Fruit fly (Drosophila melanogaster) whole organism, embryonic: ENCODE measurements around the gene CG9173.
A peak's percentile ranks its signal among the peaks of the same experiment; 100 is the strongest.

Experiments
- BEAF-32 ChIP-seq: fragments of 200-800 bp; sonication (Bioruptor generic); optimal IDR thresholded peaks from 3 replicates; lab custom pipeline; 2017; ENCODE audit warnings: missing biosample characterization, missing genetic modification characterization, mild to moderate bottlenecking, moderate library complexity, missing genetic modification reagents
- Bdp1 ChIP-seq: fragments of 200-800 bp; sonication (Bioruptor generic); optimal IDR thresholded peaks from 3 replicates; lab custom pipeline; 2016; ENCODE audit warnings: missing biosample characterization, missing genetic modification characterization
- CG10267 ChIP-seq: fragments of 200-800 bp; sonication (Bioruptor generic); optimal IDR thresholded peaks from 2 replicates; lab custom pipeline; 2018; ENCODE audit warnings: missing biosample characterization, mild to moderate bottlenecking, missing genetic modification characterization, moderate library complexity
- CG11696 ChIP-seq: fragments of 200-800 bp; sonication (Bioruptor generic); IDR thresholded peaks from 2 replicates; pipeline ENCODE4 v1.3.6; 2022; ENCODE audit warnings: missing biosample characterization, missing genetic modification characterization
- CG12104 ChIP-seq: fragments of 200-800 bp; sonication (Bioruptor generic); optimal IDR thresholded peaks from 3 replicates; lab custom pipeline; 2016; ENCODE audit warnings: missing biosample characterization, missing genetic modification characterization
- CG12236 ChIP-seq: fragments of 200-800 bp; sonication (Bioruptor generic); optimal IDR thresholded peaks from 2 replicates; lab custom pipeline; 2016; ENCODE audit warnings: missing biosample characterization, missing genetic modification characterization
- CG12391 ChIP-seq: fragments of 200-800 bp; sonication (Bioruptor generic); optimal IDR thresholded peaks from 3 replicates; lab custom pipeline; 2018; ENCODE audit warnings: missing biosample characterization, mild to moderate bottlenecking, missing genetic modification characterization, moderate library complexity
- CG13624 ChIP-seq: fragments of 200-800 bp; sonication (Bioruptor generic); optimal IDR thresholded peaks from 2 replicates; lab custom pipeline; 2016; ENCODE audit warnings: missing biosample characterization, missing genetic modification characterization
- CG14050 ChIP-seq: fragments of 200-800 bp; sonication (Bioruptor generic); IDR thresholded peaks from 3 replicates; pipeline ENCODE4 v1.3.6; 2022; ENCODE audit warnings: missing biosample characterization, missing genetic modification characterization
- CG17612 ChIP-seq: fragments of 200-800 bp; sonication (Bioruptor generic); IDR thresholded peaks from 2 replicates; pipeline ENCODE4 v1.3.6; 2022; ENCODE audit warnings: missing biosample characterization, missing genetic modification characterization
- CG18011 ChIP-seq: fragments of 200-800 bp; sonication (Bioruptor generic); optimal IDR thresholded peaks from 2 replicates; lab custom pipeline; 2017; ENCODE audit warnings: missing biosample characterization, missing genetic modification characterization, mild to moderate bottlenecking, moderate library complexity, missing genotype
- CG2120 ChIP-seq: fragments of 200-800 bp; sonication (Bioruptor generic); optimal IDR thresholded peaks from 3 replicates; lab custom pipeline; 2016; ENCODE audit warnings: missing biosample characterization, missing genetic modification characterization
- CG3281 ChIP-seq: fragments of 200-800 bp; sonication (Bioruptor generic); optimal IDR thresholded peaks from 3 replicates; lab custom pipeline; 2017; ENCODE audit warnings: missing biosample characterization, mild to moderate bottlenecking, missing genetic modification characterization
- CG3407 ChIP-seq: fragments of 200-800 bp; sonication (Bioruptor generic); optimal IDR thresholded peaks from 2 replicates; lab custom pipeline; 2018; ENCODE audit warnings: missing biosample characterization, mild to moderate bottlenecking, missing genetic modification characterization
- CG6683 ChIP-seq: fragments of 200-800 bp; sonication (Bioruptor generic); optimal IDR thresholded peaks from 2 replicates; lab custom pipeline; 2017; ENCODE audit warnings: missing biosample characterization, mild to moderate bottlenecking, missing genetic modification characterization, missing genetic modification reagents
- CG7987 ChIP-seq: fragments of 200-800 bp; sonication (Bioruptor generic); optimal IDR thresholded peaks from 2 replicates; lab custom pipeline; 2018; ENCODE audit warnings: missing biosample characterization, mild to moderate bottlenecking, missing genetic modification characterization, moderate library complexity
- CG8290 ChIP-seq, 3 experiments: fragments of 200-800 bp; sonication (Bioruptor generic); optimal IDR thresholded peaks; 2 replicates each; lab custom pipeline; 2016 to 2019; ENCODE audit warnings: missing biosample characterization in 3 of 3, missing genetic modification characterization in 3 of 3, mild to moderate bottlenecking in 2 of 3, moderate library complexity in 1 of 3
- CG9609 ChIP-seq: fragments of 200-800 bp; sonication (Bioruptor generic); optimal IDR thresholded peaks from 3 replicates; lab custom pipeline; 2016; ENCODE audit warnings: missing biosample characterization, missing genetic modification characterization
- CG9797 ChIP-seq: fragments of 200-800 bp; sonication (Bioruptor generic); optimal IDR thresholded peaks from 3 replicates; lab custom pipeline; 2018; ENCODE audit warnings: missing biosample characterization, mild to moderate bottlenecking, missing genetic modification characterization
- Dbx ChIP-seq: fragments of 200-800 bp; sonication (Bioruptor generic); IDR thresholded peaks from 3 replicates; pipeline ENCODE4 v1.3.6; 2022; ENCODE audit warnings: missing biosample characterization, missing genetic modification characterization
- Deaf1 ChIP-seq: fragments of 200-800 bp; optimal IDR thresholded peaks from 3 replicates; lab custom pipeline; 2019; ENCODE audit warnings: missing biosample characterization, mild to moderate bottlenecking, missing genetic modification characterization, moderate library complexity
- Dll ChIP-seq: fragments of 200-800 bp; sonication (Bioruptor generic); IDR thresholded peaks from 4 replicates; pipeline ENCODE4 v1.3.6; 2022; ENCODE audit warnings: missing biosample characterization, missing genetic modification characterization; ENCODE audit not compliant: partially characterized antibody
- Doc3 ChIP-seq: fragments of 200-800 bp; sonication (Bioruptor generic); IDR thresholded peaks from 3 replicates; pipeline ENCODE4 v1.3.6; 2022; ENCODE audit warnings: missing biosample characterization, missing genetic modification characterization; ENCODE audit not compliant: partially characterized antibody
- Dp ChIP-seq: fragments of 200-800 bp; sonication (Bioruptor generic); optimal IDR thresholded peaks from 2 replicates; lab custom pipeline; 2018; ENCODE audit warnings: missing biosample characterization, mild to moderate bottlenecking, missing genetic modification characterization, moderate library complexity
- Fer1 ChIP-seq: fragments of 200-800 bp; sonication (Bioruptor generic); optimal IDR thresholded peaks from 2 replicates; lab custom pipeline; 2017; ENCODE audit warnings: missing biosample characterization, mild to moderate bottlenecking, missing genetic modification characterization
- Hey ChIP-seq: fragments of 200-800 bp; sonication (Bioruptor generic); optimal IDR thresholded peaks from 3 replicates; lab custom pipeline; 2018; ENCODE audit warnings: missing biosample characterization, mild to moderate bottlenecking, missing genetic modification characterization
- NFAT ChIP-seq: fragments of 200-800 bp; sonication (Bioruptor generic); IDR thresholded peaks from 2 replicates; pipeline ENCODE4 v1.3.6; 2022; ENCODE audit warnings: missing biosample characterization, missing genetic modification characterization
- Oli ChIP-seq: fragments of 200-800 bp; sonication (Bioruptor generic); optimal IDR thresholded peaks from 2 replicates; lab custom pipeline; 2018; ENCODE audit warnings: missing biosample characterization, mild to moderate bottlenecking, missing genetic modification characterization, moderate library complexity
- Ptx1 ChIP-seq: fragments of 200-800 bp; sonication (Bioruptor generic); IDR thresholded peaks from 2 replicates; pipeline ENCODE4 v1.3.6; 2022; ENCODE audit warnings: missing biosample characterization, missing genetic modification characterization
- Rx ChIP-seq: fragments of 200-800 bp; sonication (Bioruptor generic); IDR thresholded peaks from 2 replicates; pipeline ENCODE4 v1.3.6; 2022; ENCODE audit warnings: missing biosample characterization, missing genetic modification characterization
- Xbp1 ChIP-seq: fragments of 200-800 bp; sonication (Bioruptor generic); optimal IDR thresholded peaks from 3 replicates; lab custom pipeline; 2016; ENCODE audit warnings: missing biosample characterization, mild to moderate bottlenecking, missing genetic modification characterization
- aop ChIP-seq: fragments of 200-800 bp; sonication (Bioruptor generic); IDR thresholded peaks from 2 replicates; pipeline ENCODE4 v1.3.6; 2022; ENCODE audit warnings: missing biosample characterization, missing genetic modification characterization
- ash1 ChIP-seq: fragments of 200-800 bp; sonication (Bioruptor generic); optimal IDR thresholded peaks from 2 replicates; lab custom pipeline; 2018; ENCODE audit warnings: missing biosample characterization, mild to moderate bottlenecking, missing genetic modification characterization
- chn ChIP-seq: fragments of 200-800 bp; sonication (Bioruptor generic); optimal IDR thresholded peaks from 2 replicates; lab custom pipeline; 2016; ENCODE audit warnings: missing biosample characterization, missing genetic modification characterization
- dmrt11E ChIP-seq: fragments of 200-800 bp; sonication (Bioruptor generic); optimal IDR thresholded peaks from 3 replicates; lab custom pipeline; 2018; ENCODE audit warnings: missing biosample characterization, mild to moderate bottlenecking, missing genetic modification characterization, moderate library complexity
- dpn ChIP-seq, 2 experiments: fragments of 200-800 bp; sonication (Bioruptor generic); optimal IDR thresholded peaks; 3 replicates each; lab custom pipeline; 2016; ENCODE audit warnings: missing biosample characterization in 2 of 2, missing genetic modification characterization in 2 of 2
- eve ChIP-seq, 2 experiments: fragments of >200 bp; optimal IDR thresholded peaks; 2 replicates each; lab custom pipeline; 2017; ENCODE audit warnings: missing biosample characterization in 2 of 2, missing genetic modification characterization in 2 of 2
- gcm ChIP-seq: fragments of 200-800 bp; sonication (Bioruptor generic); optimal IDR thresholded peaks from 2 replicates; lab custom pipeline; 2019; ENCODE audit warnings: missing biosample characterization, mild to moderate bottlenecking, missing genetic modification characterization, moderate library complexity
- gem ChIP-seq: fragments of 200-800 bp; sonication (Bioruptor generic); optimal IDR thresholded peaks from 2 replicates; lab custom pipeline; 2019; ENCODE audit warnings: missing biosample characterization, mild to moderate bottlenecking, missing genetic modification characterization, moderate library complexity
- grau ChIP-seq: fragments of 200-800 bp; optimal IDR thresholded peaks from 3 replicates; lab custom pipeline; 2019; ENCODE audit warnings: missing biosample characterization, mild to moderate bottlenecking, missing genetic modification characterization, moderate library complexity
- grn ChIP-seq: fragments of 200-800 bp; sonication (Bioruptor generic); optimal IDR thresholded peaks from 3 replicates; lab custom pipeline; 2017; ENCODE audit warnings: missing biosample characterization, missing genetic modification characterization
- hth ChIP-seq: fragments of >200 bp; optimal IDR thresholded peaks from 2 replicates; lab custom pipeline; 2017; ENCODE audit warnings: inconsistent platforms
- lab ChIP-seq: fragments of 200-800 bp; sonication (Bioruptor generic); optimal IDR thresholded peaks from 3 replicates; lab custom pipeline; 2017; ENCODE audit warnings: missing biosample characterization, missing genetic modification characterization, mild to moderate bottlenecking, moderate library complexity, missing genetic modification reagents
- org-1 ChIP-seq: fragments of 200-800 bp; sonication (Bioruptor generic); optimal IDR thresholded peaks from 2 replicates; lab custom pipeline; 2017; ENCODE audit warnings: missing biosample characterization, missing genetic modification characterization
- pb ChIP-seq: fragments of 200-800 bp; sonication (Bioruptor generic); optimal IDR thresholded peaks from 3 replicates; lab custom pipeline; 2016; ENCODE audit warnings: missing biosample characterization, missing genetic modification characterization
- pfk ChIP-seq: fragments of 200-800 bp; sonication (Bioruptor generic); optimal IDR thresholded peaks from 2 replicates; lab custom pipeline; 2018; ENCODE audit warnings: missing biosample characterization, mild to moderate bottlenecking, missing genetic modification characterization, moderate library complexity
- shn ChIP-seq: fragments of 200-800 bp; sonication (Bioruptor generic); optimal IDR thresholded peaks from 3 replicates; lab custom pipeline; 2016; ENCODE audit warnings: missing biosample characterization, missing genetic modification characterization
- sqz ChIP-seq: fragments of 200-800 bp; sonication (Bioruptor generic); optimal IDR thresholded peaks from 3 replicates; lab custom pipeline; 2018; ENCODE audit warnings: missing biosample characterization, mild to moderate bottlenecking, missing genetic modification characterization
- ssp ChIP-seq: fragments of 200-800 bp; sonication (Bioruptor generic); IDR thresholded peaks from 2 replicates; pipeline ENCODE4 v1.3.6; 2022; ENCODE audit warnings: missing biosample characterization, missing genetic modification characterization
- stc ChIP-seq: fragments of 200-800 bp; sonication (Bioruptor generic); IDR thresholded peaks from 2 replicates; pipeline ENCODE4 v1.3.6; 2022; ENCODE audit warnings: missing biosample characterization, missing genetic modification characterization
- usp ChIP-seq: fragments of >200 bp; optimal IDR thresholded peaks from 2 replicates; lab custom pipeline; 2017; ENCODE audit warnings: missing biosample characterization, missing genetic modification characterization

CG9173 gene

DNA sequence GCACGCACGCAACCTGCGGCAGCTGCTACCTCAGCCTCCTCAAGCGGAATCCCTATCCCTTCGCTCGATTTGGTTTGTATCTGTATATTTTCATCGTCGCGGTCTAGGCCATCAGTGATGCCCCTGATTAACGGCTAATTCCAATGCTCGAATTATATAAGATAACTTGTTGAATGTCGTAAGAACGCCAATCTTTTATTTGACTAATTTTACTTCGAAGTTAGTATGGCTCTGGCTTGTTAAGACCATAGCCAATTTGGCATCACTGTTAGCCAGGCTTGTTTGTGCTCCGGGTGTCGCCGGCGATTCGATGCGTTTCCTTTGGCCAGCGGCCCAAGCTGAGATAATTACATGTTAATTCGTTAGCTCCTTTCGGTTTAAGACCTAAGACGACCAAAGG, 9.2 kb downstream of the CG9173 start (continued):
- TF ChIP-seq Oli (tag; lab: Kevin White, UChicago) (peak; percentile 35), grau (tag; lab: Kevin White, UChicago) (peak; percentile 45), CG10267 (tag; lab: Kevin White, UChicago) (peak; percentile 37), Ptx1 (GFP tag; lab: Robert Waterston, UW) (peak; percentile 49), Dll (GFP tag; lab: Robert Waterston, UW) (no peak), hth (no peak), Bdp1 (GFP tag; lab: Kevin White, UChicago) (peak; percentile 36), pb (GFP tag; lab: Kevin White, UChicago) (no peak), Rx (GFP tag; lab: Robert Waterston, UW) (peak; percentile 46; the same call in 1 of the 2 replicates), Doc3 (GFP tag; lab: Robert Waterston, UW) (no peak), CG13624 (no peak), dpn (GFP tag; optimal IDR thresholded peaks at IDR 0.05; lab: Kevin White, UChicago) (peak; percentile 8 to 42), aop (0 out of 2 replicates have a peak, but pooled peaks have one; percentile 25), dmrt11E (peak; percentile 85), Dbx (GFP tag; lab: Robert Waterston, UW) (no peak), CG6683 (GFP tag; lab: Kevin White, UChicago) (no peak), CG7987 (no peak), CG3407 (GFP tag; lab: Kevin White, UChicago) (peak; percentile 12), ash1 (GFP tag; lab: Kevin White, UChicago) (no peak), CG18011 (GFP tag; lab: Kevin White, UChicago) (no peak), CG12104 (GFP tag; lab: Kevin White, UChicago) (no peak), chn (GFP tag; lab: Kevin White, UChicago) (peak; percentile 49), shn (GFP tag; lab: Kevin White, UChicago) (no peak), gem (tag; lab: Kevin White, UChicago) (peak; percentile 62), usp (GFP tag; lab: Kevin White, UChicago) (no peak), Deaf1 (no peak), NFAT (no peak), sqz (no peak), gcm (GFP tag; lab: Kevin White, UChicago) (peak; percentile 12), CG12236 (peak; percentile 32), BEAF-32 (GFP tag; lab: Kevin White, UChicago) (no peak), pfk (GFP tag; lab: Kevin White, UChicago) (no peak), Fer1 (no peak), stc (GFP tag; lab: Robert Waterston, UW) (peak; percentile 46; the same call in 1 of the 2 replicates), CG17612 (no peak), eve (GFP tag; optimal IDR thresholded peaks at IDR 0.05; lab: Kevin White, UChicago) (peak in 1 of 2 experiments; percentile 81), CG8290 (GFP tag; optimal IDR thresholded peaks at IDR 0.05; lab: Kevin White, UChicago) (peak; percentile 15), CG8290 (tag; optimal IDR thresholded peaks at IDR 0.05; lab: Kevin White, UChicago) (peak in 1 of 2 experiments; percentile 55), CG14050 (GFP tag; lab: Robert Waterston, UW) (peak; percentile 11; the same call in 1 of the 3 replicates), lab (GFP tag; lab: Kevin White, UChicago) (no peak), CG3281 (no peak), Dp (GFP tag; lab: Kevin White, UChicago) (no peak), org-1 (GFP tag; lab: Kevin White, UChicago) (peak; percentile 52), CG2120 (GFP tag; lab: Kevin White, UChicago) (no peak), CG11696 (GFP tag; lab: Robert Waterston, UW) (0 out of 2 replicates have a peak, but pooled peaks have one; percentile 16), Xbp1 (GFP tag; lab: Kevin White, UChicago) (peak; percentile 40), CG9797 (GFP tag; lab: Kevin White, UChicago) (no peak), CG12391 (tag; lab: Kevin White, UChicago) (peak; percentile 61), CG9609 (GFP tag; lab: Kevin White, UChicago) (peak; percentile 14), Hey (tag; lab: Kevin White, UChicago) (no peak), ssp (GFP tag; lab: Robert Waterston, UW) (no peak), grn (GFP tag; lab: Kevin White, UChicago) (no peak)
